Worm (Caenorhabditis elegans) whole organism, early embryonic: ENCODE measurements around the gene sec-6.

ENCODE experiments used
- F13C5.2 ChIP-seq: sonication (generic microtip); optimal IDR thresholded peaks from 2 replicates; lab custom pipeline; 2017; ENCODE audit warnings: mild to moderate bottlenecking, missing genetic modification characterization, inconsistent platforms, missing compliant biosample characterization
- aly-1 ChIP-seq: sonication (generic microtip); optimal IDR thresholded peaks from 2 replicates; lab custom pipeline; 2016; ENCODE audit warnings: missing genetic modification characterization, missing compliant biosample characterization
- ceh-13 ChIP-seq: fragments of 200-800 bp; sonication (Bioruptor generic); optimal IDR thresholded peaks from 2 replicates; lab custom pipeline; 2018; ENCODE audit warnings: mild to moderate bottlenecking, missing genetic modification characterization, missing compliant biosample characterization
- flt-1 ChIP-seq: fragments of 200-800 bp; sonication (Bioruptor generic); IDR thresholded peaks from 2 replicates; pipeline ENCODE4 v1.3.6; 2022; ENCODE audit warnings: missing genetic modification characterization, missing compliant biosample characterization
- hmbx-1 ChIP-seq: sonication (generic microtip); optimal IDR thresholded peaks from 2 replicates; lab custom pipeline; 2016; ENCODE audit warnings: mild to moderate bottlenecking, missing genetic modification characterization, missing compliant biosample characterization
- hnd-1 ChIP-seq: sonication (generic microtip); optimal IDR thresholded peaks from 2 replicates; lab custom pipeline; 2016; ENCODE audit warnings: missing genetic modification characterization, missing compliant biosample characterization
- sea-1 ChIP-seq: fragments of 200-800 bp; sonication (Bioruptor generic); conservative IDR thresholded peaks from 2 replicates; pipeline ENCODE4 v1.3.6; 2022; ENCODE audit warnings: missing genetic modification characterization, missing compliant biosample characterization

DNA sequence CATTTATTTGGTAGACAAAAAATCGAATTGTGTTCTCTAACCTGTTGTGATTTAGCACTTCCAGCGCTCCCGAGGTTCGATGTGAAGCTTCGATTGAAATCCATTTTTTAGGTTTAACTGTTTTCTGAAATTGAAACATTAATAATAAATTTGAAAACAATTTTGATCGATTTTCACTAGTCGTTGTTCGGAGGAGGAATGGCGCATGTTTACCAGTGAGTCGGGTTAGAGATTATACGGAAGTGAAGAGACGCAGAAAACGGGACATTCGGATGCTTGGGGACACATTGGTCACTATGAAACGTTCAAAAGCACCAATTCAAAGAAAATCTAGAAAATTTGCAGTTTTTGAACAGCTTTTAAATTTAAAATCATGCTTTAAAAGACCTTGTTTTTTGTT is 39.4 kb downstream of the sec-6 start, which contains the start of gene fbxl-3:
- no peak for TF ChIP-seq sea-1
- no peak for TF ChIP-seq hnd-1 (tag; lab: Kevin White, UChicago)
- no peak for TF ChIP-seq aly-1 (tag; lab: Kevin White, UChicago)
- TF ChIP-seq flt-1 = no peak
- TF ChIP-seq ceh-13 (GFP tag; lab: Kevin White, UChicago) = no peak
- TF ChIP-seq hmbx-1 (tag; lab: Kevin White, UChicago) = no peak
- no peak for TF ChIP-seq F13C5.2 (tag; lab: Kevin White, UChicago)
